Worm (Caenorhabditis elegans): Measurements from ENCODE around the gene mam-3.
"Not testable (repeated sequence)": the region's sequence is repeated elsewhere in the genome, so short reads cannot be mapped to it uniquely, and the experiment has no call there.

The mam-3 gene

ce11 chrIV:13465797-13466196 is 20.6 kb upstream of the mam-3 start, which contains the start of gene fezf-1:
Gene fezf-1, plus strand, starts transcription at chrIV:13466097.
- TF ChIP-seq Y105C5A.15 (GFP tag; IDR thresholded peaks at IDR 0.05) = no peak
- no peak for TF ChIP-seq nhr-41 (GFP tag; IDR thresholded peaks at IDR 0.05)
- no peak for TF ChIP-seq D1046.2 (GFP tag; IDR thresholded peaks at IDR 0.05)
- no peak for TF ChIP-seq hlh-11 (tag; optimal IDR thresholded peaks at IDR 0.05)
- no peak for TF ChIP-seq ceh-44 (GFP tag; IDR thresholded peaks at IDR 0.05)
- no peak for TF ChIP-seq T20F7.1 (GFP tag; optimal IDR thresholded peaks at IDR 0.05)
- no peak for TF ChIP-seq aha-1 (tag)
- no peak for TF ChIP-seq F44E2.7 (GFP tag; IDR thresholded peaks at IDR 0.05)
- no peak for TF ChIP-seq sdz-12 (GFP tag; optimal IDR thresholded peaks at IDR 0.05)
- no peak for TF ChIP-seq daf-8 (GFP tag; IDR thresholded peaks at IDR 0.05)

- TF ChIP-seq madf-9 (GFP tag; conservative IDR thresholded peaks at IDR 0.05) = 0 out of 2 replicates have a peak, but pooled peaks have one; percentile 11
- TF ChIP-seq ceh-44 (GFP tag; IDR thresholded peaks at IDR 0.05) = 0 out of 2 replicates have a peak, but pooled peaks have one; percentile 30
Observed at ce11 chrIV:13464620-13465019, 19.4 kb upstream of the mam-3 start.

ce11 chrIV:13463889-13464288 is 18.7 kb upstream of the mam-3 start:
- TF ChIP-seq lim-7 (GFP tag; IDR thresholded peaks at IDR 0.05) (peak; percentile 86), madf-5 (GFP tag; IDR thresholded peaks at IDR 0.05) (0 out of 4 replicates have a peak, but pooled peaks of 1 of the 2 experiments have one; percentile 57), snpc-1.2 (GFP tag; IDR thresholded peaks at IDR 0.05) (peak; percentile 80), lin-1 (GFP tag; IDR thresholded peaks at IDR 0.05) (peak; percentile 71), dmd-8 (GFP tag; IDR thresholded peaks at IDR 0.05) (peak; percentile 67; the same call in 1 of the 2 replicates), lin-38 (GFP tag; IDR thresholded peaks at IDR 0.05) (peak; percentile 52), pha-4 (GFP tag; IDR thresholded peaks at IDR 0.05) (peak; percentile 39; the same call in 1 of the 2 replicates), mdt-29 (GFP tag; IDR thresholded peaks at IDR 0.05) (peak; percentile 70), Y105C5A.15 (GFP tag; IDR thresholded peaks at IDR 0.05) (peak; percentile 68; the same call in 1 of the 2 replicates)
- TF ChIP-seq pha-4 (tag; optimal IDR thresholded peaks at IDR 0.05) = not testable (repeated sequence)

- TF ChIP-seq set-16 (GFP tag; IDR thresholded peaks at IDR 0.05) (peak; percentile 78), nhr-42 (GFP tag; IDR thresholded peaks at IDR 0.05) (0 out of 2 replicates have a peak, but pooled peaks have one; percentile 22)
Observed at ce11 chrIV:13462165-13462712, 17.1 kb upstream of the mam-3 start.

ce11 chrIV:13460876-13461275 is 15.7 kb upstream of the mam-3 start, which contains the start of gene Y38H8A.12:
Gene Y38H8A.12, minus strand, starts transcription at chrIV:13460976.
- TF ChIP-seq F10B5.3 (tag; optimal IDR thresholded peaks at IDR 0.05) (no peak), ceh-32 (tag; optimal IDR thresholded peaks at IDR 0.05; ENCODE audit: poor library complexity) (no peak), mes-2 (tag; optimal IDR thresholded peaks at IDR 0.05; ENCODE audit: poor library complexity, severe bottlenecking) (no peak)

- TF ChIP-seq jun-1 (tag; optimal IDR thresholded peaks at IDR 0.05) = no peak
- TF ChIP-seq set-16 (GFP tag; IDR thresholded peaks at IDR 0.05) = peak; percentile 61
Observed at ce11 chrIV:13458237-13458636, 13.1 kb upstream of the mam-3 start.

- no peak for TF ChIP-seq aha-1 (tag)
- TF ChIP-seq duxl-1 (tag; optimal IDR thresholded peaks at IDR 0.05; ENCODE audit: poor library complexity) = no peak
- TF ChIP-seq Y5F2A.4 (GFP tag; optimal IDR thresholded peaks at IDR 0.05) = no peak
- peak; percentile 34; the same call in 1 of the 2 replicates for TF ChIP-seq lin-38 (GFP tag; IDR thresholded peaks at IDR 0.05)
- no peak for TF ChIP-seq snpc-4 (tag; optimal IDR thresholded peaks at IDR 0.05)
- no peak for TF ChIP-seq egl-27 (tag; optimal IDR thresholded peaks at IDR 0.05)
Observed at ce11 chrIV:13456893-13457292, 11.7 kb upstream of the mam-3 start.
